Fruit fly (Drosophila melanogaster) whole organism, embryonic: ENCODE measurements around the gene CG43401.

ENCODE experiments used
- Abd-B ChIP-seq: fragments of 200-800 bp; sonication (Bioruptor generic); optimal IDR thresholded peaks from 2 replicates; lab custom pipeline; 2018; ENCODE audit warnings: missing biosample characterization, mild to moderate bottlenecking, missing genetic modification characterization, moderate library complexity
- Blimp-1 ChIP-seq: fragments of 200-800 bp; sonication (Bioruptor generic); optimal IDR thresholded peaks from 3 replicates; lab custom pipeline; 2018; ENCODE audit warnings: missing biosample characterization, missing genetic modification characterization, mild to moderate bottlenecking, moderate library complexity, missing genetic modification reagents
- CG10267 ChIP-seq: fragments of 200-800 bp; sonication (Bioruptor generic); optimal IDR thresholded peaks from 2 replicates; lab custom pipeline; 2018; ENCODE audit warnings: missing biosample characterization, mild to moderate bottlenecking, missing genetic modification characterization, moderate library complexity
- CG11398 ChIP-seq: fragments of 200-800 bp; sonication (Bioruptor generic); optimal IDR thresholded peaks from 2 replicates; lab custom pipeline; 2016; ENCODE audit warnings: missing biosample characterization, missing genetic modification characterization
- CG11456 ChIP-seq: fragments of 200-800 bp; sonication (Bioruptor generic); IDR thresholded peaks from 3 replicates; pipeline ENCODE4 v1.3.6; 2022; ENCODE audit warnings: missing biosample characterization, missing genetic modification characterization
- CG11504 ChIP-seq: fragments of 200-800 bp; sonication (Bioruptor generic); optimal IDR thresholded peaks from 3 replicates; lab custom pipeline; 2019; ENCODE audit warnings: missing biosample characterization, mild to moderate bottlenecking, missing genetic modification characterization, moderate library complexity
- CG11560 ChIP-seq: fragments of 200-800 bp; sonication (Bioruptor generic); IDR thresholded peaks from 3 replicates; pipeline ENCODE4 v1.3.6; 2022; ENCODE audit warnings: missing biosample characterization, missing genetic modification characterization
- CG12299 ChIP-seq: fragments of 200-800 bp; sonication (Bioruptor generic); optimal IDR thresholded peaks from 2 replicates; lab custom pipeline; 2018; ENCODE audit warnings: missing biosample characterization, mild to moderate bottlenecking, missing genetic modification characterization
- CG13123 ChIP-seq: fragments of 200-800 bp; sonication (Bioruptor generic); optimal IDR thresholded peaks from 2 replicates; lab custom pipeline; 2016; ENCODE audit warnings: missing biosample characterization, missing genetic modification characterization
- CG14050 ChIP-seq: fragments of 200-800 bp; sonication (Bioruptor generic); IDR thresholded peaks from 3 replicates; pipeline ENCODE4 v1.3.6; 2022; ENCODE audit warnings: missing biosample characterization, missing genetic modification characterization
- CG14441 ChIP-seq: fragments of 200-800 bp; sonication (Bioruptor generic); IDR thresholded peaks from 2 replicates; pipeline ENCODE4 v1.3.6; 2022; ENCODE audit warnings: missing biosample characterization, missing genetic modification characterization
- CG15601 ChIP-seq: fragments of 200-800 bp; sonication (Bioruptor generic); optimal IDR thresholded peaks from 3 replicates; lab custom pipeline; 2019; ENCODE audit warnings: missing biosample characterization, mild to moderate bottlenecking, missing genetic modification characterization, moderate library complexity
- CG17186 ChIP-seq: fragments of 200-800 bp; sonication (Bioruptor generic); optimal IDR thresholded peaks from 3 replicates; lab custom pipeline; 2017; ENCODE audit warnings: missing biosample characterization, missing genetic modification reagents, missing genetic modification characterization
- CG30020 ChIP-seq: fragments of 200-800 bp; optimal IDR thresholded peaks from 2 replicates; lab custom pipeline; 2019; ENCODE audit warnings: missing biosample characterization, mild to moderate bottlenecking, missing genetic modification characterization, moderate library complexity
- CG3163 ChIP-seq: fragments of 200-800 bp; sonication (Bioruptor generic); optimal IDR thresholded peaks from 3 replicates; lab custom pipeline; 2016; ENCODE audit warnings: missing biosample characterization, missing genetic modification characterization
- CG3407 ChIP-seq: fragments of 200-800 bp; sonication (Bioruptor generic); optimal IDR thresholded peaks from 2 replicates; lab custom pipeline; 2018; ENCODE audit warnings: missing biosample characterization, mild to moderate bottlenecking, missing genetic modification characterization
- CG34376 ChIP-seq: fragments of 200-800 bp; sonication (Bioruptor generic); optimal IDR thresholded peaks from 2 replicates; lab custom pipeline; 2018; ENCODE audit warnings: missing biosample characterization, mild to moderate bottlenecking, missing genetic modification characterization
- CG4820 ChIP-seq: fragments of 200-800 bp; sonication (Bioruptor generic); optimal IDR thresholded peaks from 3 replicates; lab custom pipeline; 2016; ENCODE audit warnings: missing biosample characterization, missing genetic modification characterization
- CG6272 ChIP-seq: fragments of 200-800 bp; sonication (Bioruptor generic); IDR thresholded peaks from 2 replicates; pipeline ENCODE4 v1.3.6; 2022; ENCODE audit warnings: missing biosample characterization, missing genetic modification characterization
- CG6683 ChIP-seq: fragments of 200-800 bp; sonication (Bioruptor generic); optimal IDR thresholded peaks from 2 replicates; lab custom pipeline; 2017; ENCODE audit warnings: missing biosample characterization, mild to moderate bottlenecking, missing genetic modification characterization, missing genetic modification reagents
- CG6689 ChIP-seq: fragments of 200-800 bp; sonication (Bioruptor generic); IDR thresholded peaks from 2 replicates; pipeline ENCODE4 v1.3.6; 2022; ENCODE audit warnings: missing biosample characterization, missing genetic modification characterization
- CG9932 ChIP-seq: fragments of 200-800 bp; sonication (Bioruptor generic); IDR thresholded peaks from 2 replicates; pipeline ENCODE4 v1.3.6; 2022; ENCODE audit warnings: missing biosample characterization, missing genetic modification characterization
- CTCF ChIP-seq: fragments of 200-800 bp; sonication (Bioruptor generic); optimal IDR thresholded peaks from 2 replicates; lab custom pipeline; 2017; ENCODE audit warnings: missing biosample characterization, mild to moderate bottlenecking, missing genetic modification characterization, moderate library complexity
- Dad ChIP-seq: fragments of 200-800 bp; sonication (Bioruptor generic); optimal IDR thresholded peaks from 3 replicates; lab custom pipeline; 2016; ENCODE audit warnings: missing biosample characterization, missing genetic modification characterization
- Dip3 ChIP-seq: fragments of 200-800 bp; sonication (Bioruptor generic); optimal IDR thresholded peaks from 3 replicates; lab custom pipeline; 2016; ENCODE audit warnings: missing biosample characterization, missing genetic modification characterization
- E2f1 ChIP-seq: fragments of 200-800 bp; sonication (Bioruptor generic); IDR thresholded peaks from 2 replicates; pipeline ENCODE4 v1.3.6; 2022; ENCODE audit warnings: missing biosample characterization, missing genetic modification characterization
- H2.0 ChIP-seq: fragments of 200-800 bp; sonication (Bioruptor generic); IDR thresholded peaks from 2 replicates; pipeline ENCODE4 v1.3.6; 2022; ENCODE audit warnings: missing biosample characterization, missing genetic modification characterization
- Hand ChIP-seq: fragments of 200-800 bp; sonication (Bioruptor generic); optimal IDR thresholded peaks from 2 replicates; lab custom pipeline; 2017; ENCODE audit warnings: mild to moderate bottlenecking, missing biosample characterization, missing genetic modification reagents, missing genetic modification characterization
- Hr39 ChIP-seq: fragments of >200 bp; optimal IDR thresholded peaks from 2 replicates; lab custom pipeline; 2017
- MESR4 ChIP-seq: fragments of 200-800 bp; sonication (Bioruptor generic); optimal IDR thresholded peaks from 2 replicates; lab custom pipeline; 2018; ENCODE audit warnings: missing biosample characterization, mild to moderate bottlenecking, missing genetic modification characterization, moderate library complexity
- Myb ChIP-seq: fragments of 200-800 bp; sonication (Bioruptor generic); optimal IDR thresholded peaks from 2 replicates; lab custom pipeline; 2016; ENCODE audit warnings: missing biosample characterization, missing genetic modification characterization
- Side ChIP-seq: fragments of 200-800 bp; sonication (Bioruptor generic); optimal IDR thresholded peaks from 2 replicates; lab custom pipeline; 2016; ENCODE audit warnings: missing biosample characterization, missing genetic modification characterization
- Sin3A ChIP-seq: fragments of >200 bp; optimal IDR thresholded peaks from 2 replicates; lab custom pipeline; 2018
- Sry-β ChIP-seq: fragments of 200-800 bp; sonication (Bioruptor generic); optimal IDR thresholded peaks from 2 replicates; lab custom pipeline; 2018; ENCODE audit warnings: missing biosample characterization, mild to moderate bottlenecking, missing genetic modification characterization, moderate library complexity
- aop ChIP-seq: fragments of 200-800 bp; sonication (Bioruptor generic); IDR thresholded peaks from 2 replicates; pipeline ENCODE4 v1.3.6; 2022; ENCODE audit warnings: missing biosample characterization, missing genetic modification characterization
- bab2 ChIP-seq: fragments of 200-800 bp; sonication (Bioruptor generic); optimal IDR thresholded peaks from 2 replicates; lab custom pipeline; 2016; ENCODE audit warnings: missing biosample characterization, missing genetic modification characterization
- bowl ChIP-seq: fragments of 200-800 bp; sonication (Bioruptor generic); IDR thresholded peaks from 2 replicates; pipeline ENCODE4 v1.3.6; 2022; ENCODE audit warnings: missing biosample characterization, missing genetic modification characterization
- cato ChIP-seq: fragments of 200-800 bp; sonication (Bioruptor generic); optimal IDR thresholded peaks from 2 replicates; lab custom pipeline; 2016; ENCODE audit warnings: missing biosample characterization, missing genetic modification characterization, borderline replicate concordance
- croc ChIP-seq: fragments of 200-800 bp; sonication (Bioruptor generic); conservative IDR thresholded peaks from 3 replicates; pipeline ENCODE4 v1.3.6; 2022; ENCODE audit warnings: missing biosample characterization, missing genetic modification characterization
- cwo ChIP-seq: fragments of 200-800 bp; sonication (Bioruptor generic); optimal IDR thresholded peaks from 3 replicates; lab custom pipeline; 2017; ENCODE audit warnings: missing biosample characterization, missing genetic modification characterization, mild to moderate bottlenecking, moderate library complexity, missing genetic modification reagents
- fu2 ChIP-seq: fragments of 200-800 bp; sonication (Bioruptor generic); optimal IDR thresholded peaks from 2 replicates; lab custom pipeline; 2016; ENCODE audit warnings: missing biosample characterization, missing genetic modification characterization
- ham ChIP-seq: fragments of 200-800 bp; sonication (Bioruptor generic); IDR thresholded peaks from 2 replicates; pipeline ENCODE4 v1.3.6; 2022; ENCODE audit warnings: missing biosample characterization, missing genetic modification characterization
- lbe ChIP-seq: fragments of 200-800 bp; sonication (Bioruptor generic); optimal IDR thresholded peaks from 2 replicates; lab custom pipeline; 2016; ENCODE audit warnings: missing biosample characterization, mild to moderate bottlenecking, missing genetic modification characterization
- peb ChIP-seq: fragments of 200-800 bp; sonication (Bioruptor generic); IDR thresholded peaks from 2 replicates; pipeline ENCODE4 v1.3.6; 2022; ENCODE audit warnings: missing biosample characterization, missing genetic modification characterization
- phol ChIP-seq: fragments of 200-800 bp; sonication (Bioruptor generic); optimal IDR thresholded peaks from 3 replicates; lab custom pipeline; 2018; ENCODE audit warnings: missing biosample characterization, mild to moderate bottlenecking, missing genetic modification characterization, moderate library complexity
- schlank ChIP-seq: fragments of 200-800 bp; sonication (Bioruptor generic); optimal IDR thresholded peaks from 2 replicates; lab custom pipeline; 2018; ENCODE audit warnings: missing biosample characterization, mild to moderate bottlenecking, missing genetic modification characterization
- sens ChIP-seq: fragments of 200-800 bp; sonication (Bioruptor generic); peaks from one replicate; lab custom pipeline; 2016; ENCODE audit warnings: missing biosample characterization, missing genetic modification characterization
- sim ChIP-seq: fragments of 200-800 bp; sonication (Bioruptor generic); IDR thresholded peaks from 2 replicates; pipeline ENCODE4 v1.3.6; 2022; ENCODE audit warnings: missing biosample characterization, missing genetic modification characterization
- slbo ChIP-seq: fragments of 200-800 bp; sonication (Bioruptor generic); IDR thresholded peaks from 2 replicates; pipeline ENCODE4 v1.3.6; 2022; ENCODE audit warnings: missing biosample characterization, missing genetic modification characterization
- slou ChIP-seq: fragments of 200-800 bp; sonication (Bioruptor generic); optimal IDR thresholded peaks from 3 replicates; lab custom pipeline; 2016; ENCODE audit warnings: missing biosample characterization, missing genetic modification characterization
- tna ChIP-seq: fragments of 200-800 bp; sonication (Bioruptor generic); IDR thresholded peaks from 2 replicates; pipeline ENCODE4 v1.3.6; 2022; ENCODE audit warnings: missing biosample characterization, missing genetic modification characterization; ENCODE audit not compliant: partially characterized antibody
- tup ChIP-seq: fragments of 200-800 bp; sonication (Bioruptor generic); optimal IDR thresholded peaks from 2 replicates; lab custom pipeline; 2016; ENCODE audit warnings: missing biosample characterization, mild to moderate bottlenecking, missing genetic modification characterization, moderate library complexity
- wor ChIP-seq: fragments of 200-800 bp; sonication (Bioruptor generic); IDR thresholded peaks from 2 replicates; pipeline ENCODE4 v1.3.6; 2022; ENCODE audit warnings: missing biosample characterization, missing genetic modification characterization
- yki ChIP-seq: fragments of >200 bp; optimal IDR thresholded peaks from 3 replicates; lab custom pipeline; 2018

CG43401 gene

DNA sequence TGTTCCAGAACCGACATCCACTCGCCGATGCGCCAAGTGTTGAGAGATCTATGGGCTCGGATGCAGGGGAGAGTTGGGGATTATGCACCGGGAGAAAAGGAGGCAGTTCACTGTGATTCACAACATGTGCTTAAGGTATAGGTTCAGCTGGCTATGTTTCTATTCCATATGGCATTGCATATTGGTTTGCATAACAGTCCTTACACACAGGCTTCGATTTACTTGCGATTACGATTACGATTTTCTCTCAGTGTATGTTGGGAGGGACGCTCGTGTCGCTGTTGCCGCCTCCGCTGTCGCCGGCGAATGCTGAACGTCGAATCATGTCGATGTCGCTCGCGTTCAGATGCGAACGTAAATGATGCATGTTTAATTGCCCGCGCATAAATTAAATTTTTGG, 5.5 kb downstream of the CG43401 start (continued):
- TF ChIP-seq CG13123 (GFP tag; lab: Kevin White, UChicago) (no peak), MESR4 (GFP tag; lab: Kevin White, UChicago) (peak; percentile 36), H2.0 (GFP tag; lab: Robert Waterston, UW) (no peak), Hr39 (no peak), CG30020 (tag; lab: Kevin White, UChicago) (peak; percentile 43), Dad (GFP tag; lab: Kevin White, UChicago) (peak; percentile 92), CG11504 (tag; lab: Kevin White, UChicago) (no peak), Dip3 (peak; percentile 51), CG6683 (GFP tag; lab: Kevin White, UChicago) (peak; percentile 59), CG11456 (no peak), cwo (GFP tag; lab: Kevin White, UChicago) (peak; percentile 78), sens (GFP tag; lab: Kevin White, UChicago) (peak; percentile 94), Abd-B (peak; percentile 40), peb (GFP tag; lab: Robert Waterston, UW) (peak; percentile 89), aop (peak; percentile 86), fu2 (GFP tag; lab: Kevin White, UChicago) (peak; percentile 72), Hand (peak; percentile 10), cato (GFP tag; lab: Kevin White, UChicago) (peak; percentile 83), CG11560 (tag; lab: Robert Waterston, UW) (no peak), yki (lab: Kevin White, UChicago) (no peak), bowl (GFP tag; lab: Robert Waterston, UW) (peak; percentile 72; the same call in 1 of the 2 replicates), CG3407 (GFP tag; lab: Kevin White, UChicago) (peak; percentile 91), CG6272 (GFP tag; lab: Robert Waterston, UW) (peak; percentile 88), croc (peak; percentile 93), CG4820 (GFP tag; lab: Kevin White, UChicago) (no peak), Myb (peak; percentile 16), CG10267 (peak; percentile 75), schlank (no peak), wor (no peak), CG14441 (GFP tag; lab: Robert Waterston, UW) (peak; percentile 95), tup (GFP tag; lab: Kevin White, UChicago) (peak; percentile 83), slou (GFP tag; lab: Kevin White, UChicago) (peak; percentile 8), ham (GFP tag; lab: Robert Waterston, UW) (no peak), CG9932 (GFP tag; lab: Robert Waterston, UW) (peak; percentile 33; the same call in 1 of the 2 replicates), CG12299 (tag; lab: Kevin White, UChicago) (peak; percentile 73), tna (GFP tag; lab: Robert Waterston, UW) (no peak), CG6689 (GFP tag; lab: Robert Waterston, UW) (peak; percentile 94), CG14050 (GFP tag; lab: Robert Waterston, UW) (peak; percentile 72), Side (peak; percentile 82), CG11398 (GFP tag; lab: Kevin White, UChicago) (peak; percentile 13), slbo (peak; percentile 83), CG34376 (no peak), Sry-β (GFP tag; lab: Kevin White, UChicago) (peak; percentile 40), sim (GFP tag; lab: Robert Waterston, UW) (no peak), phol (tag; lab: Kevin White, UChicago) (peak; percentile 94), CG3163 (peak; percentile 35), Sin3A (lab: Kevin White, UChicago) (no peak), CTCF (peak; percentile 67), CG17186 (GFP tag; lab: Kevin White, UChicago) (peak; percentile 93), bab2 (GFP tag; lab: Kevin White, UChicago) (no peak), Blimp-1 (peak; percentile 94), lbe (GFP tag; lab: Kevin White, UChicago) (no peak), E2f1 (GFP tag; lab: Robert Waterston, UW) (peak; percentile 94), CG15601 (tag; lab: Kevin White, UChicago) (no peak)
